Worm (Caenorhabditis elegans) whole organism, young adult: ENCODE data around the gene pdf-2.

ENCODE experiments used
- C06A6.2 ChIP-seq: fragments of 200-800 bp; sonication (Bioruptor generic); conservative IDR thresholded peaks from 2 replicates; pipeline ENCODE4 v1.3.6; 2022; ENCODE audit warnings: missing genetic modification characterization, missing compliant biosample characterization
- K12H6.12 ChIP-seq: fragments of 200-800 bp; sonication (Bioruptor generic); optimal IDR thresholded peaks from 2 replicates; lab custom pipeline; 2018; ENCODE audit warnings: mild to moderate bottlenecking, missing genetic modification characterization, missing compliant biosample characterization
- Y53G8AR.9 ChIP-seq: fragments of 200-800 bp; sonication (Bioruptor generic); conservative IDR thresholded peaks from 2 replicates; pipeline ENCODE4 v1.3.6; 2022; ENCODE audit warnings: missing genetic modification reagents, missing genetic modification characterization, missing compliant biosample characterization
- ama-1 ChIP-seq, 3 experiments: fragments of 150-350 bp in 1 of 3; sonication (generic microtip) in 2 of 3; optimal IDR thresholded peaks; 2 replicates each; lab custom pipeline; 2014 to 2018; ENCODE audit warnings: missing biosample characterization in 2 of 3, missing genetic modification characterization in 2 of 3, missing genetic modification reagents in 2 of 3
- ceh-100 ChIP-seq: fragments of 200-800 bp; sonication (Bioruptor generic); IDR thresholded peaks from 2 replicates; pipeline ENCODE4 v1.3.6; 2022; ENCODE audit warnings: missing genetic modification reagents, missing genetic modification characterization, missing compliant biosample characterization
- efl-1 ChIP-seq: fragments of 150-350 bp; optimal IDR thresholded peaks from 2 replicates; lab custom pipeline; 2014; ENCODE audit warnings: missing biosample characterization, missing genetic modification reagents, missing genetic modification characterization
- hmg-20 ChIP-seq: fragments of 200-800 bp; sonication (Bioruptor generic); IDR thresholded peaks from 2 replicates; pipeline ENCODE4 v1.3.6; 2022; ENCODE audit warnings: missing genetic modification reagents, missing genetic modification characterization, missing compliant biosample characterization
- lin-35 ChIP-seq, 3 experiments: fragments of 150-350 bp in 2 of 3; sonication (generic microtip) in 1 of 3; optimal IDR thresholded peaks; 2 replicates each; lab custom pipeline; 2014 to 2018; ENCODE audit warnings: missing biosample characterization in 3 of 3, missing genetic modification characterization in 3 of 3, missing genetic modification reagents in 3 of 3
- nhr-90 ChIP-seq: sonication (generic microtip); optimal IDR thresholded peaks from 2 replicates; lab custom pipeline; 2016; ENCODE audit warnings: missing genotype, mild to moderate bottlenecking, missing genetic modification characterization, missing compliant biosample characterization
- snpc-4 ChIP-seq, 5 experiments: fragments of 150-350 bp in 1 of 5; sonication (generic microtip) in 4 of 5; optimal IDR thresholded peaks; 2 replicates each; lab custom pipeline; 2014 to 2018; ENCODE audit warnings: missing genetic modification characterization in 5 of 5, missing biosample characterization in 3 of 5, antibody characterized with exemption in 2 of 5, mild to moderate bottlenecking in 2 of 5, missing compliant biosample characterization in 2 of 5, missing genotype in 2 of 5, moderate library complexity in 2 of 5, missing genetic modification reagents in 1 of 5
- somi-1 ChIP-seq: fragments of 200-800 bp; sonication (Bioruptor generic); optimal IDR thresholded peaks from 2 replicates; lab custom pipeline; 2018; ENCODE audit warnings: mild to moderate bottlenecking, missing genetic modification characterization, missing compliant biosample characterization
- unc-62 ChIP-seq: fragments of 150-350 bp; optimal IDR thresholded peaks from 2 replicates; lab custom pipeline; 2014; ENCODE audit warnings: missing biosample characterization, missing genetic modification reagents, missing genetic modification characterization

ce11 chrX:2131650-2132049, 31.5 kb upstream of the pdf-2 start, which contains the start of gene F53B1.9:
- TF ChIP-seq K12H6.12 (tag; lab: Kevin White, UChicago) (no peak), hmg-20 (GFP tag; lab: Robert Waterston, UW) (no peak), nhr-90 (no peak), ama-1 (optimal IDR thresholded peaks at IDR 0.05; lab: Kevin White, UChicago) (no peak), ama-1 (GFP tag; optimal IDR thresholded peaks at IDR 0.05; lab: Kevin White, UChicago) (no peak), C06A6.2 (GFP tag; lab: Robert Waterston, UW) (no peak), Y53G8AR.9 (GFP tag; lab: Robert Waterston, UW) (no peak), unc-62 (GFP tag; lab: Kevin White, UChicago) (no peak), efl-1 (GFP tag; lab: Kevin White, UChicago) (no peak), ceh-100 (GFP tag; lab: Robert Waterston, UW) (no peak), somi-1 (no peak), lin-35 (GFP tag; optimal IDR thresholded peaks at IDR 0.05; lab: Kevin White, UChicago) (no peak), snpc-4 (GFP tag; optimal IDR thresholded peaks at IDR 0.05; lab: Kevin White, UChicago) (no peak), snpc-4 (tag; optimal IDR thresholded peaks at IDR 0.05; lab: Kevin White, UChicago) (no peak)
